Worm (Caenorhabditis elegans) whole organism, early embryonic: ENCODE measurements around the gene clec-257.
A peak's percentile ranks its signal among the peaks of the same experiment; 100 is the strongest.

Experiments
- B0310.2 ChIP-seq: sonication (generic microtip); optimal IDR thresholded peaks from 2 replicates; lab custom pipeline; 2016; ENCODE audit warnings: mild to moderate bottlenecking, missing genetic modification characterization, missing compliant biosample characterization
- F13C5.2 ChIP-seq: sonication (generic microtip); optimal IDR thresholded peaks from 2 replicates; lab custom pipeline; 2017; ENCODE audit warnings: mild to moderate bottlenecking, missing genetic modification characterization, inconsistent platforms, missing compliant biosample characterization
- aly-1 ChIP-seq: sonication (generic microtip); optimal IDR thresholded peaks from 2 replicates; lab custom pipeline; 2016; ENCODE audit warnings: missing genetic modification characterization, missing compliant biosample characterization
- ama-1 ChIP-seq: fragments of 150-350 bp; optimal IDR thresholded peaks from 2 replicates; lab custom pipeline; 2014
- ceh-13 ChIP-seq: fragments of 200-800 bp; sonication (Bioruptor generic); optimal IDR thresholded peaks from 2 replicates; lab custom pipeline; 2018; ENCODE audit warnings: mild to moderate bottlenecking, missing genetic modification characterization, missing compliant biosample characterization
- ceh-36 ChIP-seq: sonication (generic microtip); optimal IDR thresholded peaks from 2 replicates; lab custom pipeline; 2016; ENCODE audit warnings: missing genetic modification characterization, inconsistent platforms, missing compliant biosample characterization
- ets-7 ChIP-seq: sonication (generic microtip); optimal IDR thresholded peaks from 2 replicates; lab custom pipeline; 2016; ENCODE audit warnings: missing genotype, missing genetic modification characterization, missing compliant biosample characterization
- flt-1 ChIP-seq: fragments of 200-800 bp; sonication (Bioruptor generic); IDR thresholded peaks from 2 replicates; pipeline ENCODE4 v1.3.6; 2022; ENCODE audit warnings: missing genetic modification characterization, missing compliant biosample characterization
- hmbx-1 ChIP-seq: sonication (generic microtip); optimal IDR thresholded peaks from 2 replicates; lab custom pipeline; 2016; ENCODE audit warnings: mild to moderate bottlenecking, missing genetic modification characterization, missing compliant biosample characterization
- hmg-4 ChIP-seq: fragments of 200-800 bp; sonication (Bioruptor generic); optimal IDR thresholded peaks from 2 replicates; lab custom pipeline; 2018; ENCODE audit warnings: mild to moderate bottlenecking, missing genetic modification characterization, missing compliant biosample characterization
- hnd-1 ChIP-seq: sonication (generic microtip); optimal IDR thresholded peaks from 2 replicates; lab custom pipeline; 2016; ENCODE audit warnings: missing genetic modification characterization, missing compliant biosample characterization
- pes-1 ChIP-seq: fragments of 200-800 bp; sonication (Bioruptor generic); IDR thresholded peaks from 2 replicates; pipeline ENCODE4 v1.3.6; 2022; ENCODE audit warnings: missing genetic modification reagents, missing genetic modification characterization, missing compliant biosample characterization
- scrt-1 ChIP-seq: fragments of 200-800 bp; sonication (Bioruptor generic); IDR thresholded peaks from 2 replicates; pipeline ENCODE4 v1.3.6; 2022; ENCODE audit warnings: missing genetic modification characterization, missing compliant biosample characterization
- sea-1 ChIP-seq: fragments of 200-800 bp; sonication (Bioruptor generic); conservative IDR thresholded peaks from 2 replicates; pipeline ENCODE4 v1.3.6; 2022; ENCODE audit warnings: missing genetic modification characterization, missing compliant biosample characterization
- tbx-11 ChIP-seq: fragments of 200-800 bp; sonication (Bioruptor generic); IDR thresholded peaks from 2 replicates; pipeline ENCODE4 v1.3.6; 2022; ENCODE audit warnings: missing genetic modification characterization, missing compliant biosample characterization
- tbx-37 ChIP-seq: fragments of 200-800 bp; sonication (Bioruptor generic); conservative IDR thresholded peaks from 2 replicates; pipeline ENCODE4 v1.3.6; 2022; ENCODE audit warnings: missing genetic modification reagents, missing genetic modification characterization, missing compliant biosample characterization
- tra-4 ChIP-seq: sonication (generic microtip); optimal IDR thresholded peaks from 2 replicates; lab custom pipeline; 2017; ENCODE audit warnings: missing genetic modification characterization, missing compliant biosample characterization

clec-257 gene

DNA sequence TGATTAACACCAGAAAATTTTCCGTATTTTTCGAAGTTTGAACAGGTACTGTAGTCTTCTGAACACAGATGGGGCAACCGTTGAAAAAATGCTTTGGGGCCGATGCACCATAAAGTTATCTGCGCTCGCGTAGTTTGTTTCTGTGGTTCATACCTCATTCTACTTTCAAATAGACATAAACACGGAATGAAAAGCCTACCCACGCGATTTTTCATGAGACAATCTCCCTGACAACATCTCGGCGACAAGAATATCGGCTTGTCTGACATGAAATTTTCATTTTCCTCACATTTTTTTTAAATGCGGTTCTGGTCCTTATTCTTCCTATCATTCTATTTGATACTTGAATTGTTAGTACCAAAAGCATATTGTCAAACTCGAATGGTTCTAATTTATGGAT, at the start of gene clec-257:
Gene clec-257, plus strand, starts transcription at position 301 of the 400 bp plus-strand sequence.
- TF ChIP-seq hnd-1 (tag; lab: Kevin White, UChicago) (no peak), hmg-4 (GFP tag; lab: Kevin White, UChicago) (no peak), tra-4 (tag; lab: Kevin White, UChicago) (no peak), sea-1 (GFP tag; lab: Robert Waterston, UW) (no peak), hmbx-1 (tag; lab: Kevin White, UChicago) (no peak), scrt-1 (GFP tag; lab: Robert Waterston, UW) (no peak), F13C5.2 (tag; lab: Kevin White, UChicago) (no peak), ceh-13 (GFP tag; lab: Kevin White, UChicago) (no peak), ama-1 (lab: Kevin White, UChicago) (no peak), B0310.2 (tag; lab: Kevin White, UChicago) (no peak), tbx-11 (GFP tag; lab: Robert Waterston, UW) (no peak), ceh-36 (tag; lab: Kevin White, UChicago) (no peak), flt-1 (no peak), ets-7 (tag; lab: Kevin White, UChicago) (no peak), pes-1 (no peak), aly-1 (tag; lab: Kevin White, UChicago) (no peak), tbx-37 (GFP tag; lab: Robert Waterston, UW) (no peak)

DNA sequence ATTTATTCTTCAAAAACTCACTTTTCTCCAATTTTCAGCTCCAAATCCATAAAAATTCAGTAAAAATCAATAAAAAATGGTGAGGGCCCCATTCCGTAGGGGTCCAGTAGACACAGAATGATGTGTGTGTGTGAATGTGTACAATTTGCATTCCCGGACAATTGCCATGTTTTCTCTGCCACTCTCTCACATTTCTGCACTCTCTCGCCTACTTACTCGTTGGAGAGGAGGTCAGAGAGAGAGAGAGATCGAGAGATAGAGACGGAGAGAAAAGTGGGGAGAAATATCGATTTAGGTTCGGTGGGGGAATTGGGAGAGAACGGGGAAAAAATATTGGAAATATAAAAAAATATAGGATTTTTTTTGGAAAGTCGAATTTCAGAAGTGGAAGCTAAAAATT, 49.3 kb upstream of the clec-257 start:
- TF ChIP-seq aly-1 (tag; lab: Kevin White, UChicago) (no peak), tbx-11 (GFP tag; lab: Robert Waterston, UW) (0 out of 2 replicates have a peak, but pooled peaks have one; percentile 58), tra-4 (tag; lab: Kevin White, UChicago) (no peak), pes-1 (no peak), ceh-36 (tag; lab: Kevin White, UChicago) (no peak), sea-1 (GFP tag; lab: Robert Waterston, UW) (no peak), F13C5.2 (tag; lab: Kevin White, UChicago) (no peak), scrt-1 (GFP tag; lab: Robert Waterston, UW) (no peak), hnd-1 (tag; lab: Kevin White, UChicago) (peak; percentile 45), hmbx-1 (tag; lab: Kevin White, UChicago) (no peak), flt-1 (peak; percentile 68; the same call in 1 of the 2 replicates), tbx-37 (GFP tag; lab: Robert Waterston, UW) (no peak), ama-1 (lab: Kevin White, UChicago) (no peak), B0310.2 (tag; lab: Kevin White, UChicago) (no peak), hmg-4 (GFP tag; lab: Kevin White, UChicago) (peak; percentile 23), ets-7 (tag; lab: Kevin White, UChicago) (no peak), ceh-13 (GFP tag; lab: Kevin White, UChicago) (peak; percentile 72)

DNA sequence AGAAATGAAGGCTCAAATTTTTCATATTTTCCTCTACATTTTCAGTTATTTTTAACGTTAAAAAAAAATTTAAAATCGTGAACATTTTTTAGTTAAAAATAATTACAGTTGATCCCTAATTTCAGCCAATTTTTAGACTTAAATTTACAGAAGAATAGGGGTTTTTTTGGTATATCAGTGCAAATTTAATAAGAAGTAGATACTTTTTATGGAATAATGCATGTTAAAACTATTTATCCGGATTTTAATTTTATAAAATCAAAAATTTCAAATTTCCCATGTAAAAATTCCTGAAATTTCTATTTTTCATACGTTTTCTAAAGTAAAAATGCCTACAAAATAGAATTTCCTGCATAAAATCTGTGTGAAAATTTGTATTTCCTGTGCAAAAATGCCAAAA, 48.8 kb upstream of the clec-257 start:
- TF ChIP-seq aly-1 (tag; lab: Kevin White, UChicago), result no peak
- TF ChIP-seq ceh-36 (tag; lab: Kevin White, UChicago), result no peak
- no peak for TF ChIP-seq scrt-1 (GFP tag; lab: Robert Waterston, UW)
- no peak for TF ChIP-seq tbx-37 (GFP tag; lab: Robert Waterston, UW)
- no peak for TF ChIP-seq hmg-4 (GFP tag; lab: Kevin White, UChicago)
- no peak for TF ChIP-seq pes-1
- no peak for TF ChIP-seq tra-4 (tag; lab: Kevin White, UChicago)
- TF ChIP-seq F13C5.2 (tag; lab: Kevin White, UChicago), result no peak
- no peak for TF ChIP-seq sea-1 (GFP tag; lab: Robert Waterston, UW)
- no peak for TF ChIP-seq hmbx-1 (tag; lab: Kevin White, UChicago)
- TF ChIP-seq tbx-11 (GFP tag; lab: Robert Waterston, UW), result no peak
- TF ChIP-seq B0310.2 (tag; lab: Kevin White, UChicago), result no peak
- no peak for TF ChIP-seq hnd-1 (tag; lab: Kevin White, UChicago)
- no peak for TF ChIP-seq flt-1
- TF ChIP-seq ceh-13 (GFP tag; lab: Kevin White, UChicago), result no peak
- TF ChIP-seq ets-7 (tag; lab: Kevin White, UChicago), result no peak
- TF ChIP-seq ama-1 (lab: Kevin White, UChicago), result no peak

ce11 chrV:18724810-18725209, 48.1 kb upstream of the clec-257 start:
- TF ChIP-seq sea-1 (GFP tag; lab: Robert Waterston, UW) (0 out of 2 replicates have a peak, but pooled peaks have one; percentile 46), tbx-11 (GFP tag; lab: Robert Waterston, UW) (peak; percentile 41; the same call in 1 of the 2 replicates)

ce11 chrV:18725858-18726257, 47.0 kb upstream of the clec-257 start:
- no peak for TF ChIP-seq flt-1
- TF ChIP-seq hmg-4 (GFP tag; lab: Kevin White, UChicago), result no peak
- TF ChIP-seq hmbx-1 (tag; lab: Kevin White, UChicago), result no peak

DNA sequence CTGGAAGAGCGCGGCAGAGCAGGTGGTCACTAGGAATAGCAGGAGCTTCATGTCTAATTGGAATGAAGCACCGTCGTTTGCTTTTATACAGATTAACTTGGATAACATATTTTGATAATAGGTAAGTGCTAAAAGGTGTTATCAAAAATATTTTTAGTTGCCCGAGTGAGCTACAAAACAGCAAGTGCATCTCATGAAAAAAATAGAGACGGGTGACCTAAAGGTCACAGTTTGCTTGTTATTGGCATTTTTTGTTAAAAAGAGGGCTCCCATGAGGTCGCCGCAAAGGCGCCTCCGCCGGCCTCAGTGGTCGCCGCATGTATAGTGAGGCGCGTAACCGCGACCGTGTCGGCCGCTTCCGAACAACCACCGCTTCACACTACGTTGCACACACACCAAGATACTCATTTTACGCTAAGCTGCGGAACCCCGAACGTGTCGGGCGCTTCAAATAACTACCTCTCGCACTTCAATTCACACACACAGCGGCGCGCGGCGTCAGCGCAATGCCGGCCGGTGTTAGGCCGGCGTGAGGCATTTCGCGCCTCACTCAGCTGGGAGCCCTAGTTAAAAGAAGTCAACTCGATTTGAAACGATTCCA, 43.4 kb upstream of the clec-257 start, which contains the start of gene asp-19:
Gene asp-19, minus strand, starts transcription at position 51 of the 601 bp plus-strand sequence.
- TF ChIP-seq tbx-11 (GFP tag; lab: Robert Waterston, UW) (no peak), aly-1 (tag; lab: Kevin White, UChicago) (no peak), ceh-36 (tag; lab: Kevin White, UChicago) (no peak), ama-1 (lab: Kevin White, UChicago) (no peak), tra-4 (tag; lab: Kevin White, UChicago) (no peak), flt-1 (no peak), F13C5.2 (tag; lab: Kevin White, UChicago) (no peak), sea-1 (GFP tag; lab: Robert Waterston, UW) (no peak), pes-1 (no peak)

ce11 chrV:18731579-18732041, 41.3 kb upstream of the clec-257 start, which contains the start of the genes asp-18 and scl-19:
Gene asp-18, minus strand, starts transcription at chrV:18731679.
Gene scl-19, plus strand, starts transcription at chrV:18731991.
- TF ChIP-seq flt-1 (no peak), B0310.2 (tag; lab: Kevin White, UChicago) (no peak), sea-1 (GFP tag; lab: Robert Waterston, UW) (no peak), tra-4 (tag; lab: Kevin White, UChicago) (no peak), pes-1 (no peak), tbx-11 (GFP tag; lab: Robert Waterston, UW) (no peak), aly-1 (tag; lab: Kevin White, UChicago) (no peak), ama-1 (lab: Kevin White, UChicago) (no peak), tbx-37 (GFP tag; lab: Robert Waterston, UW) (no peak), F13C5.2 (tag; lab: Kevin White, UChicago) (no peak), hmbx-1 (tag; lab: Kevin White, UChicago) (no peak), ceh-36 (tag; lab: Kevin White, UChicago) (no peak)
